Worm (Caenorhabditis elegans): Measurements from ENCODE around the gene ptd-2.

The ptd-2 gene

DNA sequence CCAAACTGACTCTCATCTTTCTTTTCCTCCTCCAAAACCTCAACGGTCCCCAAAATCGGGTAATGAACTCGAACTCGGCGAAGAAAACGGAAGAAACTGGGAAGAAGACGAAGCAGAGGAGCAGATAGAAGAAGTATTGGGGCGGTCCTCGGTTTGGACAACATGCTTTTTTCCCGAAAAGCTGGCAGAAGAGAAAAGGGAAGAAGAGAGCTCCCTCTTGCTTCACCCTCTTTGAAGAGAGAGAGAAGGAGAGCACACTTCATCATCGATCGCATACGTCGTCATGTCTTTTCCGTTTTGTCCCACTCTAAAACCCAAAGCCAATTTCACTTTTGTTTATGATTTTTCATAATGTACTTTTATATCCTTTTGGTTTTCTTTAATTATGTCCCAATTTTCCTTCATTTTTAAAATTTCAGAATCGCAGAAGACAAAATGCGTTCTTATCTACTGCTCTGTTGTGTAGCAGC lies 24.3 kb upstream of the ptd-2 start, which contains the start of gene F07C3.2:
Gene F07C3.2 (plus strand): TSS at position 420 of the 470 bp plus-strand sequence.
- TF ChIP-seq W03F9.2 (tag; optimal IDR thresholded peaks at IDR 0.05), result no peak
- peak; percentile 23 for TF ChIP-seq him-1 (tag; optimal IDR thresholded peaks at IDR 0.05)

- TF ChIP-seq dao-5 (tag; optimal IDR thresholded peaks at IDR 0.05) (no peak), W03F9.2 (tag; optimal IDR thresholded peaks at IDR 0.05) (no peak), him-1 (tag; optimal IDR thresholded peaks at IDR 0.05) (no peak)
These were observed 17.7 kb upstream of the ptd-2 start, which contains the start of gene F07C3.3 for ce11 chrV:9232296-9232695. TSS of gene F07C3.3 (minus strand) at chrV:9232396.

- no peak for TF ChIP-seq dao-5 (tag; optimal IDR thresholded peaks at IDR 0.05)
- peak; percentile 13 for TF ChIP-seq W03F9.2 (tag; optimal IDR thresholded peaks at IDR 0.05)
These were observed 6.6 kb upstream of the ptd-2 start, which contains the start of gene glo-4 for ce11 chrV:9243171-9243996. TSS of gene glo-4 (minus strand) at chrV:9243221.

- TF ChIP-seq him-1 (tag; optimal IDR thresholded peaks at IDR 0.05) (no peak), W03F9.2 (tag; optimal IDR thresholded peaks at IDR 0.05) (no peak), dao-5 (tag; optimal IDR thresholded peaks at IDR 0.05) (no peak)
These were observed 3.8 kb upstream of the ptd-2 start, which contains the start of gene aat-2 for ce11 chrV:9246260-9246659. TSS of gene aat-2 (minus strand) at chrV:9246360.

DNA sequence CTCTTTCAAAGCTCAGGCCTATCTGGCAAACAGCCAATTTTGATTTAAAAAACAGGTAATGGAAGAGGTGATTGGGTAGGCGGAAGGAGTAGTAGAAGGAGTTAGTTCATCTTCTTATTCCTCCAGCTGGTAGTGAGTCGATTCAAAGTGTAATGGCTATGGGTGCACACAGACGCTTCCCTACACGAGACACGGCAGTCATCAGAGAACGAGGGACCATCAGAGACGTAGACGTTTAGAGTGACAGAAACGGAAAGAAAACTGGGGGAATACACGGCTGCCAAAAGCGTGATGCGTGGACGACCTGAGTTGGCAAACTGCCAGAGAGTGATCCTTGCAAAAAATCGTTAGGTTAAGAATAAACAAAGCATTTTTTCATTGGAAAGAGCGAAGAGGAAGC lies 2.6 kb upstream of the ptd-2 start:
- TF ChIP-seq dao-5 (tag; optimal IDR thresholded peaks at IDR 0.05) (no peak), him-1 (tag; optimal IDR thresholded peaks at IDR 0.05) (no peak), W03F9.2 (tag; optimal IDR thresholded peaks at IDR 0.05) (no peak)

ce11 chrV:9249206-9249605 lies 826 bp upstream of the ptd-2 start, which contains the start of gene str-94:
TSS of gene str-94 (minus strand) at chrV:9249306.
- TF ChIP-seq him-1 (tag; optimal IDR thresholded peaks at IDR 0.05), result no peak
- TF ChIP-seq dao-5 (tag; optimal IDR thresholded peaks at IDR 0.05), result no peak
- no peak for TF ChIP-seq W03F9.2 (tag; optimal IDR thresholded peaks at IDR 0.05)

DNA sequence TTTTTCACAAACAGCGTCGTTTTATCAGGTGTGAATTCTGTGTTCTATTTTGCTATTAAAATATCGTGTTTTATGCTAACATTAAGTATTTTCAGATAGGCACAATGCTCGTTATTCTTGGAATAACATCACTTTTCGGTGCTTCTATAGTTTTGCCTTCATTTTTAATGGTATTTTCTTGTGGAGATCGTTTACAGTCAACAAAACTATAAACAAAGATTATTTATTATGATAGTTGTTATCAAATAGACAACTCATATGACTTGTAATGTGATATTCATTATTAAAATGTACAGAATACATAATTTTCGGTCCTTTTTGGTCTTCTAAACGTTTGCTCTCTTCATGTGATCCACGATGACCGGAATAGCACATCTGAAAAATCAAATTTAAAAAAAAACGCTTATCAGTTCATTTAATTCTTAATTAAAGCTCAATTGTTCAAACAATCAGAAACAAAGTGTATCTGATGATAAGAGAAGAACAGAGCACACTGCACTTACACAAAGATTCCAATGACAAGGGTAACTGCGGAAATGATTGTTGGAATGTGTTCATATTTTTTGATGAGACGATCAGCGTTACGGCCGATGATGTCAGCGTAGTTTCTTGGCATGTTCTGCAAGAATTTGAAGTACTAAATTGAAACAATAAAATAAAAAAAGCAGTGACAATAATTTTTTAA lies 4.1 kb downstream of the ptd-2 start, which contains the start of gene F07C3.9:
Gene F07C3.9 (minus strand): TSS at position 635 of the 685 bp plus-strand sequence.
- TF ChIP-seq W03F9.2 (tag; optimal IDR thresholded peaks at IDR 0.05) (no peak), dao-5 (tag; optimal IDR thresholded peaks at IDR 0.05) (no peak), him-1 (tag; optimal IDR thresholded peaks at IDR 0.05) (no peak)

ce11 chrV:9255480-9255879 lies 5.4 kb downstream of the ptd-2 start:
- TF ChIP-seq him-1 (tag; optimal IDR thresholded peaks at IDR 0.05) (no peak), W03F9.2 (tag; optimal IDR thresholded peaks at IDR 0.05) (no peak), dao-5 (tag; optimal IDR thresholded peaks at IDR 0.05) (no peak)

DNA sequence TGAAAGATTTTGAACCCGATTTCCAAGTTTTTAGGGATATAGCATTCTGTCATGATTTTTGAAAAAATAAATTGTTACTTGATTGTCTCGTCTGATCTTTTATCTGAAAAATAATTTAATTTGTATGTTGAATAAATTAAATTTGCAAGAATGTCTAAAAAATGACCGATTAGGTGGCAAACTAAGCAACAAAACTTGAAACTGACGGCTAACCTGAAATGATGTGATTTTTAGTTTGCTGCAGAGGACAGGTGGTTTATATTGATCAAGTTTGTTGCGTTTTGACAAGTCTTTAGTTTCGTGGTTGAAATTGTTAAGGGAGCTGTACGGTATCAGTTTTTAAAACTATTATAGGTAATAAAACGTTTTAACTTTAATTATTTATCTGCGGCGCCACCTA lies 7.4 kb downstream of the ptd-2 start, which contains the start of gene F07C3.16:
Gene F07C3.16 (minus strand): TSS at position 101 of the 400 bp plus-strand sequence.
- TF ChIP-seq him-1 (tag; optimal IDR thresholded peaks at IDR 0.05) (no peak), dao-5 (tag; optimal IDR thresholded peaks at IDR 0.05) (no peak), W03F9.2 (tag; optimal IDR thresholded peaks at IDR 0.05) (no peak)

- no peak for TF ChIP-seq him-1 (tag; optimal IDR thresholded peaks at IDR 0.05)
- no peak for TF ChIP-seq W03F9.2 (tag; optimal IDR thresholded peaks at IDR 0.05)
- no peak for TF ChIP-seq dao-5 (tag; optimal IDR thresholded peaks at IDR 0.05)
These were observed 10.4 kb downstream of the ptd-2 start for ce11 chrV:9260411-9260810.

ce11 chrV:9261492-9261891 lies 11.5 kb downstream of the ptd-2 start, which contains the start of gene nhr-36:
TSS of gene nhr-36 (minus strand) at chrV:9261592.
- no peak for TF ChIP-seq him-1 (tag; optimal IDR thresholded peaks at IDR 0.05)
- TF ChIP-seq W03F9.2 (tag; optimal IDR thresholded peaks at IDR 0.05), result no peak
- TF ChIP-seq dao-5 (tag; optimal IDR thresholded peaks at IDR 0.05), result no peak

- TF ChIP-seq dao-5 (tag; optimal IDR thresholded peaks at IDR 0.05), result no peak
These were observed 12.7 kb downstream of the ptd-2 start for ce11 chrV:9262708-9263107.

DNA sequence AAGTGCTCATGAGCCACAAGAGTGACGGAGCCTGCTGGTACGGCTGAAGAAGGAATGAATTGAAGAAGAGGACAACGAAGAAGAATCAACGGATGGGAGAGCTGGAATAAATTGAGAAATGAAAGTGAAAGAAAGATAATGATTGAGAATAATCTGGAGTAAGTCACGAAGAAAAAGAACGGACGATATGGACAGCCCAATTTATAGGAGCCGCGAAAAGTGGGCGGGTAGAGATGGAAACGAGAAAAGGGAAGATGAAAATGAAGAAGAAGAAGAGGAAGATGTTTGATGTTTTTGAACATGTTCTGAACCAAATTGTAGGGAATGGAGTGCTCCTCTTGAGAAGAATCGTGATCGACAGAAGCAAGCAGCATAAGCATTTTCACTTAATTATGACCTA lies 16.4 kb downstream of the ptd-2 start, which contains the start of gene slc-17.7:
Gene slc-17.7 (minus strand): TSS at position 101 of the 400 bp plus-strand sequence.
- TF ChIP-seq dao-5 (tag; optimal IDR thresholded peaks at IDR 0.05) (no peak), W03F9.2 (tag; optimal IDR thresholded peaks at IDR 0.05) (no peak), him-1 (tag; optimal IDR thresholded peaks at IDR 0.05) (no peak)

- TF ChIP-seq W03F9.2 (tag; optimal IDR thresholded peaks at IDR 0.05) (no peak), dao-5 (tag; optimal IDR thresholded peaks at IDR 0.05) (no peak), him-1 (tag; optimal IDR thresholded peaks at IDR 0.05) (no peak)
These were observed 18.2 kb downstream of the ptd-2 start for ce11 chrV:9268202-9268601.

Data from whole organism, L4/young adult.